Fruit fly (Drosophila melanogaster) whole organism, pupa: ENCODE data around the gene Gbeta5.

Experiments
- CG10348 ChIP-seq: fragments of 200-800 bp; sonication (Bioruptor generic); IDR thresholded peaks from 2 replicates; pipeline ENCODE4 v1.3.6; 2022; ENCODE audit warnings: missing biosample characterization, missing genetic modification characterization
- CG12605 ChIP-seq: fragments of 200-800 bp; sonication (Bioruptor generic); IDR thresholded peaks from 2 replicates; pipeline ENCODE4 v1.3.6; 2022; ENCODE audit warnings: missing biosample characterization, missing genetic modification characterization
- CG13204 ChIP-seq: fragments of 200-800 bp; sonication (Bioruptor generic); optimal IDR thresholded peaks from 2 replicates; lab custom pipeline; 2018; ENCODE audit warnings: missing biosample characterization, mild to moderate bottlenecking, missing genetic modification characterization, moderate library complexity
- CG14655 ChIP-seq: fragments of 200-800 bp; sonication (Bioruptor generic); optimal IDR thresholded peaks from 3 replicates; lab custom pipeline; 2017; ENCODE audit warnings: mild to moderate bottlenecking, missing biosample characterization, missing genetic modification reagents, missing genetic modification characterization
- CG15710 ChIP-seq: fragments of 200-800 bp; sonication (Bioruptor generic); optimal IDR thresholded peaks from 2 replicates; lab custom pipeline; 2018; ENCODE audit warnings: missing biosample characterization, mild to moderate bottlenecking, missing genetic modification characterization, moderate library complexity
- CG17806 ChIP-seq: fragments of 200-800 bp; sonication (Bioruptor generic); optimal IDR thresholded peaks from 2 replicates; lab custom pipeline; 2018; ENCODE audit warnings: missing biosample characterization, mild to moderate bottlenecking, missing genetic modification characterization, moderate library complexity
- CG32121 ChIP-seq: fragments of 200-800 bp; sonication (Bioruptor generic); IDR thresholded peaks from 2 replicates; pipeline ENCODE4 v1.3.6; 2022; ENCODE audit warnings: missing biosample characterization, missing genetic modification characterization
- CG34367 ChIP-seq: fragments of 200-800 bp; sonication (Bioruptor generic); optimal IDR thresholded peaks from 2 replicates; lab custom pipeline; 2018; ENCODE audit warnings: missing biosample characterization, mild to moderate bottlenecking, missing genetic modification characterization
- CG4496 ChIP-seq: fragments of 200-800 bp; sonication (Bioruptor generic); IDR thresholded peaks from 3 replicates; pipeline ENCODE4 v1.3.6; 2022; ENCODE audit warnings: missing biosample characterization, missing genetic modification characterization
- CG8159 ChIP-seq: fragments of 200-800 bp; sonication (Bioruptor generic); optimal IDR thresholded peaks from 3 replicates; lab custom pipeline; 2018; ENCODE audit warnings: missing biosample characterization, mild to moderate bottlenecking, missing genetic modification characterization, moderate library complexity
- CG8301 ChIP-seq: fragments of 200-800 bp; sonication (Bioruptor generic); optimal IDR thresholded peaks from 2 replicates; lab custom pipeline; 2018; ENCODE audit warnings: missing biosample characterization, mild to moderate bottlenecking, missing genetic modification characterization
- CG9948 ChIP-seq: fragments of 200-800 bp; sonication (Bioruptor generic); optimal IDR thresholded peaks from 2 replicates; lab custom pipeline; 2018; ENCODE audit warnings: missing biosample characterization, mild to moderate bottlenecking, missing genetic modification characterization, moderate library complexity
- D1 ChIP-seq: fragments of 200-800 bp; sonication (Bioruptor generic); optimal IDR thresholded peaks from 2 replicates; lab custom pipeline; 2018; ENCODE audit warnings: missing biosample characterization, mild to moderate bottlenecking, missing genetic modification characterization, moderate library complexity
- EcR ChIP-seq: fragments of 200-800 bp; sonication (Bioruptor generic); optimal IDR thresholded peaks from 3 replicates; lab custom pipeline; 2019; ENCODE audit warnings: missing biosample characterization, missing genetic modification characterization, mild to moderate bottlenecking, moderate library complexity, missing genetic modification reagents
- Ets98B ChIP-seq: fragments of 200-800 bp; sonication (Bioruptor generic); IDR thresholded peaks from 2 replicates; pipeline ENCODE4 v1.3.6; 2022; ENCODE audit warnings: missing biosample characterization, missing genetic modification characterization
- Pif1A ChIP-seq: fragments of 200-800 bp; sonication (Bioruptor generic); optimal IDR thresholded peaks from 3 replicates; lab custom pipeline; 2016; ENCODE audit warnings: missing biosample characterization, missing genetic modification characterization
- Pif1B ChIP-seq: fragments of 200-800 bp; sonication (Bioruptor generic); optimal IDR thresholded peaks from 3 replicates; lab custom pipeline; 2016; ENCODE audit warnings: missing biosample characterization, missing genetic modification characterization
- Snoo ChIP-seq: fragments of 200-800 bp; sonication (Bioruptor generic); optimal IDR thresholded peaks from 3 replicates; lab custom pipeline; 2017; ENCODE audit warnings: missing biosample characterization, mild to moderate bottlenecking, missing genetic modification characterization, inconsistent platforms
- fd96Ca ChIP-seq: fragments of 200-800 bp; sonication (Bioruptor generic); IDR thresholded peaks from 3 replicates; pipeline ENCODE4 v1.3.6; 2022; ENCODE audit warnings: missing biosample characterization, missing genetic modification characterization
- gl ChIP-seq: fragments of 200-800 bp; sonication (Bioruptor generic); optimal IDR thresholded peaks from 2 replicates; lab custom pipeline; 2018; ENCODE audit warnings: missing biosample characterization, mild to moderate bottlenecking, missing genetic modification characterization
- rn ChIP-seq: fragments of 200-800 bp; sonication (Bioruptor generic); IDR thresholded peaks from 2 replicates; pipeline ENCODE4 v1.3.6; 2022; ENCODE audit warnings: missing biosample characterization, missing genetic modification characterization

Gbeta5 gene

DNA sequence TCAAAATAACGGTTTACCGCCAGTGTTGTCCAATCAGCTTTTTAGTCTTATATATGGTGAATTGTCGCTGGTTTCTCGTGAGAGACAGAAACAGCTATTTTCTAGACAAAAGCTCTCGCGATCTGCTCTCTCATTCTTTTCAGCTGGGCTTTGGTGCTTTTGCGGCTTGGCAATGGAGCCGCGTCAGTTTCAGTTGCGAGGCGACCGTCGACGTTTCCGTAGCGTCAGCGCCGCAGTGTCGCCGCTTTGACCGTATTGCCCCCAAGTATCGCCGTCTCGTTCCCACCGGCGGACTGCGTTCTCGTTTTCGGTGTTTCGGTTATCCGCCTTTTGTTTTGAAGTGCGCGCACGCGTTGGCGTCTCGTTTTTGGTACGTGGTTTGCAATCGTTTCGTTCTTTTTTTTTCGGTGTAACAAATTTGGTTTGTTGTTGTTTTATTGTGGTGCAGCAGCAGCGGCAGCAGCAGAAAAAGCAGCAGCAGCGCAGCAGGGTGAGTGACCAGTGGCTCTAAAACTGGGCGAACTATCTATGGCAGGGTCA, 41.0 kb upstream of the Gbeta5 start:
- TF ChIP-seq rn (no peak), CG8159 (tag; lab: Kevin White, UChicago) (peak; percentile 1), CG14655 (no peak), D1 (tag; lab: Kevin White, UChicago) (no peak), CG12605 (peak; percentile 44; the same call in 1 of the 2 replicates), fd96Ca (0 out of 3 replicates have a peak, but pooled peaks have one; percentile 43), CG8301 (tag; lab: Kevin White, UChicago) (no peak), Ets98B (GFP tag; lab: Robert Waterston, UW) (peak; percentile 62; the same call in 1 of the 2 replicates), CG4496 (GFP tag; lab: Robert Waterston, UW) (0 out of 3 replicates have a peak, but pooled peaks have one; percentile 60), Pif1B (GFP tag; lab: Kevin White, UChicago) (no peak), CG10348 (GFP tag; lab: Robert Waterston, UW) (no peak), CG34367 (tag; lab: Kevin White, UChicago) (no peak), Pif1A (GFP tag; lab: Kevin White, UChicago) (no peak), gl (tag; lab: Kevin White, UChicago) (no peak), EcR (GFP tag; lab: Kevin White, UChicago) (peak; percentile 68), CG32121 (GFP tag; lab: Robert Waterston, UW) (peak; percentile 59), CG13204 (peak; percentile 95), CG15710 (tag; lab: Kevin White, UChicago) (no peak), CG9948 (tag; lab: Kevin White, UChicago) (no peak), CG17806 (tag; lab: Kevin White, UChicago) (no peak), Snoo (tag; lab: Kevin White, UChicago) (peak; percentile 6)

DNA sequence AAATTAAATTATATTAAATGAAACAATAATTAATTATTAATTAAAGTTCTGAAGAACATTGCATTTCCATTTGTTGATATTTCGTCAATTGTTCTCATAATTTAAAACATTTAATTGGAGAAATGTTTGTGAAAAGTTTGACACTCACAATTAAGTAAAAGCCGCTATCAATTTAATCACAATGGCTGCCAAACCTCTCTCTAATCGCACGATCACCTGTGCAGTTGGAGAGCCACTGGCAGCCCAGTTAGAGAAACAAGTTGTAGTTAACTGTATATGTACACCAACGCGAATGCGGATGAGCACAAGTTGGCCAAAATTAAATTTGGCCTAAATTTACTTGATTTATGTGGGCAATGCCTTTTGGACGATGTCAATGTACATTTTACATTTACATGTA, 40.1 kb upstream of the Gbeta5 start:
- no peak for TF ChIP-seq CG14655
- no peak for TF ChIP-seq EcR (GFP tag; lab: Kevin White, UChicago)
- no peak for TF ChIP-seq Pif1B (GFP tag; lab: Kevin White, UChicago)
- no peak for TF ChIP-seq CG8301 (tag; lab: Kevin White, UChicago)
- TF ChIP-seq CG32121 (GFP tag; lab: Robert Waterston, UW): no peak
- TF ChIP-seq D1 (tag; lab: Kevin White, UChicago): no peak
- TF ChIP-seq fd96Ca: no peak
- TF ChIP-seq CG9948 (tag; lab: Kevin White, UChicago): no peak
- no peak for TF ChIP-seq CG15710 (tag; lab: Kevin White, UChicago)
- no peak for TF ChIP-seq rn
- no peak for TF ChIP-seq CG8159 (tag; lab: Kevin White, UChicago)
- no peak for TF ChIP-seq CG34367 (tag; lab: Kevin White, UChicago)
- TF ChIP-seq CG13204: no peak
- no peak for TF ChIP-seq CG12605
- no peak for TF ChIP-seq Ets98B (GFP tag; lab: Robert Waterston, UW)
- no peak for TF ChIP-seq Pif1A (GFP tag; lab: Kevin White, UChicago)
- TF ChIP-seq Snoo (tag; lab: Kevin White, UChicago): no peak
- TF ChIP-seq CG10348 (GFP tag; lab: Robert Waterston, UW): no peak
- TF ChIP-seq CG17806 (tag; lab: Kevin White, UChicago): no peak
- no peak for TF ChIP-seq CG4496 (GFP tag; lab: Robert Waterston, UW)
- TF ChIP-seq, all 21 proteins: peak for 0

DNA sequence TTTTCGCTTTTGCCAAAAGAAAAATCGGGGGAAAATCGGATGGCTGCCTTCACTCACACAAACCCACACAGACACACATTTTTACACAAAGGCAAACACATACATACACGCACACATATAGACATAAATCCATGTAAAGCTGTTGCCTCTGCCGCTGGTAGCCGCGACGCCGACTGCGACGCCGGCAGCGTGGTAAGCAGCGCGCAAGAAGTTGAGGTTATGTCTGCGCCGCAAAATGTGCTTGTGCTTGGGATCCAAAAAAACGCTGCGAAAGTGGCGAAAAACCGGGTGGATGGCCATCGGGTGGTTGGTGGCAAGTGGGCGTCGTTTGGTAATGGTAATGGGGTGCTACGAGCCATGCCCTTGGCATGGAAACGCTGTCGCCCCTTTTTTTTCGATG, 27.8 kb upstream of the Gbeta5 start:
- TF ChIP-seq CG17806 (tag; lab: Kevin White, UChicago): no peak
- TF ChIP-seq Pif1A (GFP tag; lab: Kevin White, UChicago): no peak
- TF ChIP-seq EcR (GFP tag; lab: Kevin White, UChicago): no peak
- TF ChIP-seq Snoo (tag; lab: Kevin White, UChicago): no peak
- no peak for TF ChIP-seq CG4496 (GFP tag; lab: Robert Waterston, UW)
- no peak for TF ChIP-seq gl (tag; lab: Kevin White, UChicago)
- TF ChIP-seq CG12605: no peak
- no peak for TF ChIP-seq CG9948 (tag; lab: Kevin White, UChicago)
- TF ChIP-seq CG15710 (tag; lab: Kevin White, UChicago): no peak
- no peak for TF ChIP-seq CG10348 (GFP tag; lab: Robert Waterston, UW)
- no peak for TF ChIP-seq rn
- TF ChIP-seq CG14655: no peak
- TF ChIP-seq CG8159 (tag; lab: Kevin White, UChicago): no peak
- no peak for TF ChIP-seq CG34367 (tag; lab: Kevin White, UChicago)
- no peak for TF ChIP-seq Pif1B (GFP tag; lab: Kevin White, UChicago)
- no peak for TF ChIP-seq D1 (tag; lab: Kevin White, UChicago)
- no peak for TF ChIP-seq CG32121 (GFP tag; lab: Robert Waterston, UW)
- no peak for TF ChIP-seq CG8301 (tag; lab: Kevin White, UChicago)
- TF ChIP-seq Ets98B (GFP tag; lab: Robert Waterston, UW): no peak
- no peak for TF ChIP-seq fd96Ca
- TF ChIP-seq, all 21 proteins: peak for 0

DNA sequence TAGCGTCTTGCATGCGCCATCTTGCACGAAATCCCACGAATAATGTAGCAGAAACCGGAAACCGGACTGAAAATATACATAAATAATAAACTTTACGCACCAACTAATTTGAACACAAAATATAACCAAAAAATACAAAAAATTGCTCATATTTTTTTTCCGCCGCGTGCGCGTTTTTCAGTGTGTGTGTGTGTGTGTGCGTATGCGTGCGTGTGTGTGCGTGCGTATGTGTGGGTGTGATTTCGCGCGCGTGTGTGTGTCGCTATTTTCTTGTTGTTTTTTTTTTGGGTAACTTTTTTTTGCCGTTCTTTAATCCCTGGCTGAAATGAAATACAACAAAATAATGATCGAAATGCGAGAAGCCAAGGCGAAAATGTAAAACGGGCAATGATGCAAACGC, 26.9 kb upstream of the Gbeta5 start:
- TF ChIP-seq EcR (GFP tag; lab: Kevin White, UChicago): no peak
- no peak for TF ChIP-seq Pif1A (GFP tag; lab: Kevin White, UChicago)
- TF ChIP-seq CG13204: no peak
- TF ChIP-seq rn: no peak
- TF ChIP-seq D1 (tag; lab: Kevin White, UChicago): no peak
- TF ChIP-seq CG15710 (tag; lab: Kevin White, UChicago): no peak
- no peak for TF ChIP-seq Pif1B (GFP tag; lab: Kevin White, UChicago)
- TF ChIP-seq CG8301 (tag; lab: Kevin White, UChicago): no peak

DNA sequence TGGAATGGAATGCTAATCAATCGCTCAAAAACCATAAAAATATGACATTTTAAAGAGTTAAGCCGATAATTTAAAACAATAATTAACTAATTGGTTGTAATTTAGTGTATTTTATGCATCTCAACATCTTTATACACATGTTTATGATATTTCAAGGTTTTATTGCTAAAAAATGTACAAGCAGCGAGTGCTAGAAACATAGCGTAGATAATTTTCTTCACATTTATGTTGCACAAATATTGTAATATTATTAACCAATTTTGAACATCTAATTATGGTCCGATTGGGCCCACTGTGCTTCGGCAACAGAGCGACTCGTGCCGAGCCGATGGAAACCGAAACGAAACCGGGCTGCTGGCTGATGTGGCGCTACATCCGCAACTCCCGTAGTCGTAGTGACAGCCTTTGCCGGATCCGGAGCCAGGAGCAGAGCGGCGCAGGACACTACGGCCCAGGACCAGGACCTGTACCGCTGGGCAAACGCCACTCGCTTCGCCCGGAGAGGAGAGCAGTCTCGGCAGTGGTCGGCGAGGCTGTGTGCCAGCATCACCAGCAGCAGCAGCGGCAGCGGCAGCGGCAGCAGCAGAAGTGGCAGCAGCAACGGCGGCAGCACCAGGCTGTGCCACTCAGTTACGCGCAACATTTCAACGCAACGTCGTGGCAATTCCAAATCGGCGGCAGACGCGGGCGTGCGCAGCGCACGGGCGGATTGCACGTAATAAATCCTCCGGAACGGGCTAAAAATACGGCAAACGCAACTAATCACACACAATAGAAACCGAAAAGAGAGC, 26.3 kb upstream of the Gbeta5 start, which contains the start of gene sdt:
Gene sdt, plus strand, starts transcription at position 385 of the 791 bp plus-strand sequence.
- TF ChIP-seq CG15710 (tag; lab: Kevin White, UChicago) (no peak), gl (tag; lab: Kevin White, UChicago) (no peak), Ets98B (GFP tag; lab: Robert Waterston, UW) (no peak), D1 (tag; lab: Kevin White, UChicago) (no peak), CG13204 (peak; percentile 69), CG34367 (tag; lab: Kevin White, UChicago) (no peak), CG8159 (tag; lab: Kevin White, UChicago) (peak; percentile 20), Pif1B (GFP tag; lab: Kevin White, UChicago) (no peak), CG4496 (GFP tag; lab: Robert Waterston, UW) (no peak), CG8301 (tag; lab: Kevin White, UChicago) (no peak), fd96Ca (no peak), CG9948 (tag; lab: Kevin White, UChicago) (no peak), Pif1A (GFP tag; lab: Kevin White, UChicago) (no peak), CG12605 (no peak)
